Fruit fly (Drosophila melanogaster): Measurements from ENCODE around the gene Tsf1.
A peak's percentile ranks its signal among the peaks of the same experiment; 100 is the strongest.

The Tsf1 gene

DNA sequence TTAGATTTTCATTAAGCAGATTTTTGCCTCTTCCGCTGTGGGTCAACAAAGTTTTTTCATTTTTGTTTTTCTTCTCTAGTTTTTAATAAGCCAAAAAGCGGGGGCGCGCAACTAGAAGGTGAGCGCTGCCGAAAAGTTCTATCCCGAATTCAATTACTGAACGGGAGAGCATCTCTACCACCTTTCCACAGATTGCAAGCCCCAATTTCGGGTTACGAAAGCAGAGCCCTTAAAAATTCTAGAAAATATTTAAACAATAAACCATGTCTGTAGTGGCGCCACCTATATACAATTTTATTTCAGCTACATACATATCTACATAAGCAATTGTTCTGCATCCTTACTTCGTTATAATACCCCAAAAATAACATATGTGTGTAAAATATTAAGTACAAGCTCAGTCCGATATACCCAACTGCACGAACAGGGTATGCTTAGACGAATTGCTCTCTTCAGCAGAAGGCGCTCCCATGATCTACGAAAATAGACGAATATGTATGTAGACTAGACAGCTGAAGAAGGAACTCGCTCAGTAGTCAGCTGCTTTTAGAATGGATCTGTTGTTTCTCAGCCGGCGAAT is 28.4 kb upstream of the Tsf1 start, which contains the start of gene CG6106:
TSS of gene CG6106 (plus strand) at position 530 of the 580 bp plus-strand sequence.
- TF ChIP-seq CG12768 (GFP tag; optimal IDR thresholded peaks at IDR 0.05) (no peak), CG5204 (GFP tag; optimal IDR thresholded peaks at IDR 0.05) (no peak), CG14711 (tag; optimal IDR thresholded peaks at IDR 0.05) (no peak)

- TF ChIP-seq CG12768 (GFP tag; optimal IDR thresholded peaks at IDR 0.05) (no peak), Crg-1 (GFP tag; optimal IDR thresholded peaks at IDR 0.05) (no peak), pad (GFP tag; optimal IDR thresholded peaks at IDR 0.05) (no peak), Clk (GFP tag; optimal IDR thresholded peaks at IDR 0.05) (no peak), Mnt (GFP tag; optimal IDR thresholded peaks at IDR 0.05) (no peak), cnc (optimal IDR thresholded peaks at IDR 0.05) (no peak), bab1 (GFP tag; optimal IDR thresholded peaks at IDR 0.05) (no peak), Hr96 (GFP tag; optimal IDR thresholded peaks at IDR 0.05) (no peak)
These were observed 23.5 kb upstream of the Tsf1 start for dm6 chrX:18363423-18363822.

- TF ChIP-seq Clk (GFP tag; optimal IDR thresholded peaks at IDR 0.05), result no peak
- no peak for TF ChIP-seq CG14711 (tag; optimal IDR thresholded peaks at IDR 0.05)
- TF ChIP-seq cic (GFP tag; optimal IDR thresholded peaks at IDR 0.05), result no peak
- no peak for TF ChIP-seq CG7101 (tag; optimal IDR thresholded peaks at IDR 0.05)
- TF ChIP-seq Crg-1 (GFP tag; optimal IDR thresholded peaks at IDR 0.05), result no peak
- no peak for TF ChIP-seq tj (GFP tag; optimal IDR thresholded peaks at IDR 0.05)
- no peak for TF ChIP-seq CG7045 (GFP tag; optimal IDR thresholded peaks at IDR 0.05)
- TF ChIP-seq kay (GFP tag; ENCODE audit: borderline replicate concordance), result no peak
- no peak for TF ChIP-seq ovo (GFP tag; optimal IDR thresholded peaks at IDR 0.05)
- TF ChIP-seq CG11617 (GFP tag; optimal IDR thresholded peaks at IDR 0.05), result no peak
- no peak for TF ChIP-seq Hr96 (GFP tag; optimal IDR thresholded peaks at IDR 0.05)
- no peak for TF ChIP-seq CG5204 (GFP tag; optimal IDR thresholded peaks at IDR 0.05)
- no peak for TF ChIP-seq cnc (optimal IDR thresholded peaks at IDR 0.05)
- TF ChIP-seq pad (GFP tag; optimal IDR thresholded peaks at IDR 0.05), result no peak
- TF ChIP-seq toe (GFP tag; optimal IDR thresholded peaks at IDR 0.05), result no peak
- TF ChIP-seq CG1620 (GFP tag; optimal IDR thresholded peaks at IDR 0.05), result no peak
- no peak for TF ChIP-seq Mnt (GFP tag; optimal IDR thresholded peaks at IDR 0.05)
- TF ChIP-seq CG12768 (GFP tag; optimal IDR thresholded peaks at IDR 0.05), result no peak
- no peak for TF ChIP-seq bab1 (GFP tag; optimal IDR thresholded peaks at IDR 0.05)
- no peak for TF ChIP-seq CG33017 (tag; optimal IDR thresholded peaks at IDR 0.05)
These were observed 22.7 kb upstream of the Tsf1 start for dm6 chrX:18364047-18364747.

DNA sequence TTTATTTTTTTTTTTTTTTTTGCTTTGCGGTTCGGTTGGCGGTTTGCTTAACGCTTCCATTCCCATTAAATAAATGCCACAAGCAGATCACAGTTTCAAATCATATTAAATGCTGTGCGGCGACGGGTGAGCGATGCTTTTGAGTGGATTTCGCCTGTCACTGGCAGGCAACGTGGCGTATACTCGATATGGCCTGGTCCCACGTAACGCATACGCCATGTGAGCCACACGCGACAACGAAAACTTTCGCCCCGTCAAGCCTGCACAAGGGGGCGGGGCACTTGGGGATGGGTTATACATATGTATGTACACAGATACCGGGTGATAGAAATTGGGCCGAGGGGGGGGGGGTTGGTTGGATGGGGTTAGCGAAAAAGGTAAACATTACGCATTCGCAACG is 21.9 kb upstream of the Tsf1 start:
- TF ChIP-seq CG11617 (GFP tag; optimal IDR thresholded peaks at IDR 0.05) (no peak), CG7045 (GFP tag; optimal IDR thresholded peaks at IDR 0.05) (no peak), CG14711 (tag; optimal IDR thresholded peaks at IDR 0.05) (no peak), CG12768 (GFP tag; optimal IDR thresholded peaks at IDR 0.05) (no peak), Clk (GFP tag; optimal IDR thresholded peaks at IDR 0.05) (no peak), CG7101 (tag; optimal IDR thresholded peaks at IDR 0.05) (no peak), CG33017 (tag; optimal IDR thresholded peaks at IDR 0.05) (no peak), Crg-1 (GFP tag; optimal IDR thresholded peaks at IDR 0.05) (no peak), ovo (GFP tag; optimal IDR thresholded peaks at IDR 0.05) (no peak), Mnt (GFP tag; optimal IDR thresholded peaks at IDR 0.05) (no peak)

- TF ChIP-seq Clk (GFP tag; optimal IDR thresholded peaks at IDR 0.05) (no peak), CG12768 (GFP tag; optimal IDR thresholded peaks at IDR 0.05) (peak; percentile 19), kay (GFP tag; ENCODE audit: borderline replicate concordance) (peak; percentile 24), cnc (optimal IDR thresholded peaks at IDR 0.05) (no peak), tj (GFP tag; optimal IDR thresholded peaks at IDR 0.05) (peak; percentile 64), Hr96 (GFP tag; optimal IDR thresholded peaks at IDR 0.05) (peak; percentile 45), CG7101 (tag; optimal IDR thresholded peaks at IDR 0.05) (peak; percentile 15), CG11617 (GFP tag; optimal IDR thresholded peaks at IDR 0.05) (peak; percentile 4), Crg-1 (GFP tag; optimal IDR thresholded peaks at IDR 0.05) (peak; percentile 11), toe (GFP tag; optimal IDR thresholded peaks at IDR 0.05) (no peak), pad (GFP tag; optimal IDR thresholded peaks at IDR 0.05) (peak; percentile 91), CG5204 (GFP tag; optimal IDR thresholded peaks at IDR 0.05) (no peak), ovo (GFP tag; optimal IDR thresholded peaks at IDR 0.05) (peak; percentile 63), CG14711 (tag; optimal IDR thresholded peaks at IDR 0.05) (no peak), Mnt (GFP tag; optimal IDR thresholded peaks at IDR 0.05) (peak; percentile 57), CG33017 (tag; optimal IDR thresholded peaks at IDR 0.05) (no peak), CG7045 (GFP tag; optimal IDR thresholded peaks at IDR 0.05) (no peak), CG1620 (GFP tag; optimal IDR thresholded peaks at IDR 0.05) (no peak), bab1 (GFP tag; optimal IDR thresholded peaks at IDR 0.05) (peak; percentile 65), cic (GFP tag; optimal IDR thresholded peaks at IDR 0.05) (peak; percentile 81)
These were observed 20.6 kb upstream of the Tsf1 start, which contains the start of gene CrebB for dm6 chrX:18366033-18366850. CrebB (plus strand) TSS chrX:18366357.
